Worm (Caenorhabditis elegans) whole organism, L4 larva: ENCODE results near the gene fbxa-209.
A peak's percentile ranks its signal among the peaks of the same experiment; 100 is the strongest.

ENCODE experiments used
- F37D6.2 ChIP-seq: sonication (generic microtip); optimal IDR thresholded peaks from 2 replicates; lab custom pipeline; 2016; ENCODE audit warnings: mild to moderate bottlenecking, missing genetic modification characterization, missing compliant biosample characterization
- R02D3.7 ChIP-seq: fragments of 150-350 bp; sonication (generic microtip); optimal IDR thresholded peaks from 3 replicates; lab custom pipeline; 2014; ENCODE audit warnings: missing biosample characterization, missing genetic modification characterization
- T20F7.1 ChIP-seq: fragments of 200-800 bp; sonication (Bioruptor generic); optimal IDR thresholded peaks from 2 replicates; lab custom pipeline; 2018; ENCODE audit warnings: mild to moderate bottlenecking, missing genetic modification characterization, missing compliant biosample characterization
- Y105C5A.15 ChIP-seq: fragments of 200-800 bp; sonication (Bioruptor generic); IDR thresholded peaks from 2 replicates; pipeline ENCODE4 v1.3.6; 2022; ENCODE audit warnings: missing genetic modification characterization, missing compliant biosample characterization
- Y48G9A.11 ChIP-seq: fragments of 200-800 bp; sonication (Bioruptor generic); IDR thresholded peaks from 2 replicates; pipeline ENCODE4 v1.3.6; 2022; ENCODE audit warnings: missing genetic modification reagents, missing genetic modification characterization, missing compliant biosample characterization
- Y75B8A.6 ChIP-seq: fragments of 200-800 bp; sonication (Bioruptor generic); IDR thresholded peaks from 2 replicates; pipeline ENCODE4 v1.3.6; 2022; ENCODE audit warnings: missing genetic modification reagents, missing genetic modification characterization, missing compliant biosample characterization
- aly-2 ChIP-seq: sonication (generic microtip); optimal IDR thresholded peaks from 2 replicates; lab custom pipeline; 2018; ENCODE audit warnings: missing biosample characterization, missing genetic modification characterization
- ama-1 ChIP-seq: fragments of 150-350 bp; optimal IDR thresholded peaks from 2 replicates; lab custom pipeline; 2014; ENCODE audit warnings: inconsistent platforms, mixed read lengths
- attf-4 ChIP-seq: sonication (generic microtip); optimal IDR thresholded peaks from 3 replicates; lab custom pipeline; 2017; ENCODE audit warnings: missing biosample characterization, missing genetic modification characterization
- ceh-20 ChIP-seq: fragments of 200-800 bp; sonication (Bioruptor generic); IDR thresholded peaks from 2 replicates; pipeline ENCODE4 v1.3.6; 2022; ENCODE audit warnings: missing genetic modification reagents, missing genetic modification characterization, missing compliant biosample characterization
- ceh-82 ChIP-seq: sonication (generic microtip); optimal IDR thresholded peaks from 2 replicates; lab custom pipeline; 2017; ENCODE audit warnings: missing biosample characterization, missing genetic modification characterization
- cey-2 ChIP-seq: sonication (generic microtip); optimal IDR thresholded peaks from 3 replicates; lab custom pipeline; 2017; ENCODE audit warnings: missing genetic modification characterization, mild to moderate bottlenecking, missing compliant biosample characterization, antibody characterized with exemption, borderline replicate concordance; ENCODE audit not compliant: insufficient read depth
- ctbp-1 ChIP-seq: fragments of 200-800 bp; sonication (Bioruptor generic); IDR thresholded peaks from 2 replicates; pipeline ENCODE4 v1.3.6; 2022; ENCODE audit warnings: missing genetic modification reagents, missing genetic modification characterization, missing compliant biosample characterization
- daf-16 ChIP-seq, 3 experiments: sonication (generic microtip); optimal IDR thresholded peaks; 2 replicates each; lab custom pipeline; 2016 to 2017; ENCODE audit warnings: missing genetic modification characterization in 3 of 3, missing genetic modification reagents in 3 of 3, mild to moderate bottlenecking in 2 of 3, missing compliant biosample characterization in 2 of 3, missing biosample characterization in 1 of 3, moderate library complexity in 1 of 3
- daf-8 ChIP-seq: fragments of 200-800 bp; sonication (Bioruptor generic); IDR thresholded peaks from 2 replicates; pipeline ENCODE4 v1.3.6; 2022; ENCODE audit warnings: missing genetic modification characterization, missing compliant biosample characterization
- dmd-6 ChIP-seq: fragments of 200-800 bp; sonication (Bioruptor generic); IDR thresholded peaks from 2 replicates; pipeline ENCODE4 v1.3.6; 2022; ENCODE audit warnings: missing genetic modification reagents, missing genetic modification characterization, missing compliant biosample characterization
- jun-1 ChIP-seq: fragments of 150-350 bp; optimal IDR thresholded peaks from 2 replicates; lab custom pipeline; 2014; ENCODE audit warnings: missing biosample characterization, missing genetic modification reagents, missing genetic modification characterization
- lin-1 ChIP-seq: fragments of 200-800 bp; sonication (Bioruptor generic); IDR thresholded peaks from 2 replicates; pipeline ENCODE4 v1.3.6; 2022; ENCODE audit warnings: missing genetic modification reagents, missing genetic modification characterization, missing compliant biosample characterization
- lin-38 ChIP-seq: fragments of 200-800 bp; sonication (Bioruptor generic); IDR thresholded peaks from 2 replicates; pipeline ENCODE4 v1.3.6; 2022; ENCODE audit warnings: missing genetic modification reagents, missing genetic modification characterization, missing compliant biosample characterization
- lin-39 ChIP-seq: fragments of 150-350 bp; optimal IDR thresholded peaks from 2 replicates; lab custom pipeline; 2014; ENCODE audit warnings: missing biosample characterization, missing genetic modification reagents, missing genetic modification characterization
- madf-5 ChIP-seq, 2 experiments: fragments of 200-800 bp; sonication (Bioruptor generic); IDR thresholded peaks; 2 replicates each; pipeline ENCODE4 v1.3.6; 2022; ENCODE audit warnings: missing compliant biosample characterization in 2 of 2, missing genetic modification characterization in 2 of 2
- madf-9 ChIP-seq: fragments of 200-800 bp; sonication (Bioruptor generic); conservative IDR thresholded peaks from 2 replicates; pipeline ENCODE4 v1.3.6; 2022; ENCODE audit warnings: missing genetic modification reagents, missing genetic modification characterization, missing compliant biosample characterization
- mdl-1 ChIP-seq, 2 experiments: fragments of 150-350 bp in 1 of 2; sonication (generic microtip) in 1 of 2; optimal IDR thresholded peaks; 2 replicates each; lab custom pipeline; 2014 to 2017; ENCODE audit warnings: missing biosample characterization in 2 of 2, missing genetic modification characterization in 2 of 2
- mxl-3 ChIP-seq: fragments of 200-800 bp; sonication (Bioruptor generic); optimal IDR thresholded peaks from 2 replicates; lab custom pipeline; 2018; ENCODE audit warnings: mild to moderate bottlenecking, missing genetic modification characterization, missing compliant biosample characterization
- nhr-102 ChIP-seq: sonication (generic microtip); optimal IDR thresholded peaks from 2 replicates; lab custom pipeline; 2016; ENCODE audit warnings: mild to moderate bottlenecking, missing genetic modification characterization, moderate library complexity, missing compliant biosample characterization
- nhr-111 ChIP-seq: fragments of 200-800 bp; sonication (Bioruptor generic); optimal IDR thresholded peaks from 2 replicates; lab custom pipeline; 2018; ENCODE audit warnings: mild to moderate bottlenecking, missing genetic modification characterization, missing compliant biosample characterization
- nhr-25 ChIP-seq: sonication (generic microtip); optimal IDR thresholded peaks from 2 replicates; lab custom pipeline; 2017; ENCODE audit warnings: missing genetic modification characterization, mild to moderate bottlenecking, missing compliant biosample characterization, antibody characterized with exemption, moderate library complexity, borderline replicate concordance; ENCODE audit not compliant: insufficient read depth
- nhr-28 ChIP-seq: fragments of 150-350 bp; optimal IDR thresholded peaks from 2 replicates; lab custom pipeline; 2014; ENCODE audit warnings: missing biosample characterization, missing genetic modification characterization
- nhr-77 ChIP-seq: fragments of 150-350 bp; optimal IDR thresholded peaks from 2 replicates; lab custom pipeline; 2014; ENCODE audit warnings: missing biosample characterization, missing genetic modification characterization
- pqm-1 ChIP-seq: sonication (generic microtip); optimal IDR thresholded peaks from 2 replicates; lab custom pipeline; 2017; ENCODE audit warnings: missing biosample characterization, missing genetic modification characterization
- skn-1 ChIP-seq: fragments of 150-350 bp; optimal IDR thresholded peaks from 2 replicates; lab custom pipeline; 2014; ENCODE audit warnings: missing biosample characterization, missing genetic modification characterization
- snpc-1.2 ChIP-seq: fragments of 200-800 bp; sonication (Bioruptor generic); IDR thresholded peaks from 2 replicates; pipeline ENCODE4 v1.3.6; 2022; ENCODE audit warnings: missing genetic modification reagents, missing genetic modification characterization, missing compliant biosample characterization
- spr-1 ChIP-seq: sonication (generic microtip); optimal IDR thresholded peaks from 2 replicates; lab custom pipeline; 2016; ENCODE audit warnings: mild to moderate bottlenecking, missing genetic modification characterization, missing compliant biosample characterization
- unc-130 ChIP-seq: sonication (generic microtip); optimal IDR thresholded peaks from 2 replicates; lab custom pipeline; 2016; ENCODE audit warnings: missing genetic modification reagents, missing genetic modification characterization, missing compliant biosample characterization
- ztf-11 ChIP-seq: fragments of 150-350 bp; optimal IDR thresholded peaks from 2 replicates; lab custom pipeline; 2014; ENCODE audit warnings: missing biosample characterization, missing genetic modification characterization
- ztf-7 ChIP-seq: fragments of 150-350 bp; optimal IDR thresholded peaks from 2 replicates; lab custom pipeline; 2014; ENCODE audit warnings: missing biosample characterization, missing genetic modification characterization

fbxa-209 gene

ce11 chrV:15384733-15385132 is 42.1 kb downstream of the fbxa-209 start, which contains the start of gene str-102:
Gene str-102 (plus strand): TSS chrV:15385033.
- TF ChIP-seq spr-1 (tag; lab: Kevin White, UChicago), result no peak
- no peak for TF ChIP-seq skn-1 (tag; lab: Kevin White, UChicago)
- TF ChIP-seq Y105C5A.15 (GFP tag; lab: Robert Waterston, UW), result no peak
- TF ChIP-seq ceh-20 (GFP tag; lab: Robert Waterston, UW), result no peak
- TF ChIP-seq lin-38 (GFP tag; lab: Robert Waterston, UW), result no peak

- TF ChIP-seq F37D6.2 (tag; lab: Kevin White, UChicago), result no peak
- no peak for TF ChIP-seq Y48G9A.11
- no peak for TF ChIP-seq attf-4 (tag; lab: Kevin White, UChicago)
Observed at ce11 chrV:15383739-15384138, 43.1 kb downstream of the fbxa-209 start, which contains the start of gene str-88. Gene str-88 (minus strand): TSS chrV:15383839.

ce11 chrV:15380857-15381256 is 46.0 kb downstream of the fbxa-209 start, which contains the start of gene dhs-23:
Gene dhs-23 (plus strand): TSS chrV:15381219.
- TF ChIP-seq ceh-20 (GFP tag; lab: Robert Waterston, UW) (no peak), pqm-1 (tag; lab: Kevin White, UChicago) (peak; percentile 12), nhr-77 (tag; lab: Kevin White, UChicago) (peak; percentile 81), nhr-28 (tag; lab: Kevin White, UChicago) (peak; percentile 93), daf-16 (GFP tag; optimal IDR thresholded peaks at IDR 0.05; lab: Kevin White, UChicago) (no peak), daf-16 (tag; optimal IDR thresholded peaks at IDR 0.05; lab: Kevin White, UChicago) (peak; percentile 69)

DNA sequence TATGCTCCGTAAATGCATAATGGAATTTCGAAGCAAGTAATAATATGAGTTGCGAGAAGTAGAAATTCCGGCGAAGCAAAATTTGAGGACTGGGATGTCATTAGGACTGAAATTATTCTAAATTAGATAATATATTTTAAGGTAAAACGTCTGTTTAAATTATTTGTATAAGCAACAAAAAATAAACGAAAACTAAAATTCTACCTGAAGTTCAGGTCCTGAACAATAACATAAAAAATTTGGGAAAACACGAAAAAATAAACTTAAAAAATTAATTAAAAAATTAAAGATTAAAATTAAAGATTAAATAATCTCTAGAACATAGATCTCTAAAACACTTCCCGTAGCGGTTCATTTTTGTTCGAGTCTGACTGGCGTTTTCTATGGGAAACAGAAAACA is 47.0 kb downstream of the fbxa-209 start, which contains the start of gene srh-251:
srh-251 (minus strand) TSS at position 101 of the 400 bp plus-strand sequence.
- TF ChIP-seq nhr-111 (GFP tag; lab: Kevin White, UChicago) (no peak), mxl-3 (GFP tag; lab: Kevin White, UChicago) (no peak), madf-5 (GFP tag; IDR thresholded peaks at IDR 0.05; lab: Robert Waterston, UW) (no peak), cey-2 (tag; lab: Kevin White, UChicago) (no peak), madf-9 (GFP tag; lab: Robert Waterston, UW) (no peak), daf-16 (GFP tag; optimal IDR thresholded peaks at IDR 0.05; lab: Kevin White, UChicago) (no peak), daf-16 (tag; optimal IDR thresholded peaks at IDR 0.05; lab: Kevin White, UChicago) (no peak), daf-8 (no peak), ctbp-1 (GFP tag; lab: Robert Waterston, UW) (no peak), lin-1 (GFP tag; lab: Robert Waterston, UW) (no peak), nhr-102 (no peak), lin-39 (tag; lab: Kevin White, UChicago) (no peak), ceh-82 (tag; lab: Kevin White, UChicago) (no peak)

DNA sequence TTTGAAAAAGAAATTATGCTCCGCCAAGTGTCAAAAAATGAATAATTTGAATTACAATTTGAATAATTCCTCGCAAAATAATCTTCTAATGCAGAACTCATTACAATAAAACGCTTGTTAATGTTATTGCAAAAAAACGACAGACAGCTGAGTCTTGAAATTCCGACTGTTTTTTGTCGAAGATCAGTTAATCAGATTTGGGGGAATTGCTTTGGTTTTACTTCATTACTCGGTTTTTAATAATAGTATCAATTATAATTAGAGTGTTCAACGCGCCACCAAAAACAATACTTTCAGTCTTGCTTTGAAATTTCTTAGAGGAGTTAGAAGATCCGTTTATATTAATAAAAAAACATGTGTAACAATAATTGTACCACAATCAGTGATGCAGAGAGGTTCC is 48.9 kb downstream of the fbxa-209 start, which contains the start of gene srh-122:
srh-122 (minus strand) TSS at position 101 of the 400 bp plus-strand sequence.
- TF ChIP-seq ama-1 (lab: Kevin White, UChicago) (no peak), nhr-102 (no peak)

DNA sequence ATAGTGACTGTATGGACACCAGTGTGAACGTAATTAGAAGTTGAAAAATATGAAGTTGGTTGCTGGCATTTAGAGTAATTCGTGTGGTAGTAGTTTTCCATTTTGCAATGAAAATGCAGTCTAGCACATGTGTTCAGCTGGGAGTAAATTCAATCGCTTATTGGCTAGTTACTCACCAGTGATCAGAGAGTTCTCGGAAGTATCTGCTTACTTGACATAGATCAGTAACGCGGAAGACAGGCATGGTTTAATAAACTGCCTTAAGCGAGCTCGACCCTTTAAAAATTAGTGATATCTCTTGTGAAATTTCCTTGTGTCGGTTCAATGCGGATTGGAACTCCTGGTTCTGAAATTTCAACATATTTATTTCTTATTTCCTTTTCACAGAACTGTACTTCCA is 50.6 kb downstream of the fbxa-209 start, which contains the start of gene srh-52:
srh-52 (minus strand) TSS at position 101 of the 400 bp plus-strand sequence.
- no peak for TF ChIP-seq ama-1 (lab: Kevin White, UChicago)
- no peak for TF ChIP-seq snpc-1.2
- TF ChIP-seq lin-1 (GFP tag; lab: Robert Waterston, UW), result no peak
- no peak for TF ChIP-seq jun-1 (tag; lab: Kevin White, UChicago)
- no peak for TF ChIP-seq mdl-1 (tag; optimal IDR thresholded peaks at IDR 0.05; lab: Kevin White, UChicago)
- no peak for TF ChIP-seq R02D3.7 (tag; lab: Kevin White, UChicago)
- TF ChIP-seq nhr-25 (tag; lab: Kevin White, UChicago), result no peak
- TF ChIP-seq ztf-11 (tag; lab: Kevin White, UChicago), result no peak
- no peak for TF ChIP-seq T20F7.1 (GFP tag; lab: Kevin White, UChicago)
- no peak for TF ChIP-seq aly-2 (tag; lab: Kevin White, UChicago)
- no peak for TF ChIP-seq ztf-7
- no peak for TF ChIP-seq dmd-6
- TF ChIP-seq unc-130, result no peak
- TF ChIP-seq attf-4 (tag; lab: Kevin White, UChicago), result no peak
- TF ChIP-seq spr-1 (tag; lab: Kevin White, UChicago), result no peak
- no peak for TF ChIP-seq Y75B8A.6
- TF ChIP-seq, all 104 proteins: peak for 0
